Worm (Caenorhabditis elegans): ENCODE data around the gene Y38E10A.17.

Gene Y38E10A.17

ce11 chrII:12606108-12606507, 28.5 kb downstream of the Y38E10A.17 start:
- no peak for TF ChIP-seq ztf-4 (tag; optimal IDR thresholded peaks at IDR 0.05)
- no peak for TF ChIP-seq unc-55 (GFP tag; optimal IDR thresholded peaks at IDR 0.05)
- no peak for TF ChIP-seq fos-1 (tag; optimal IDR thresholded peaks at IDR 0.05)
- TF ChIP-seq C34F6.9 (tag; optimal IDR thresholded peaks at IDR 0.05), result no peak
- TF ChIP-seq elt-1 (tag; optimal IDR thresholded peaks at IDR 0.05), result no peak
- no peak for TF ChIP-seq lsy-2 (tag; optimal IDR thresholded peaks at IDR 0.05)
- TF ChIP-seq elt-3 (tag; optimal IDR thresholded peaks at IDR 0.05), result no peak
- no peak for TF ChIP-seq nhr-10 (tag; optimal IDR thresholded peaks at IDR 0.05)
- no peak for TF ChIP-seq sem-4 (tag; optimal IDR thresholded peaks at IDR 0.05)
- TF ChIP-seq mab-5 (tag; optimal IDR thresholded peaks at IDR 0.05), result no peak
- no peak for TF ChIP-seq F13H6.1 (tag; optimal IDR thresholded peaks at IDR 0.05)
- no peak for TF ChIP-seq nhr-129 (tag; optimal IDR thresholded peaks at IDR 0.05)
- TF ChIP-seq nhr-23 (tag; optimal IDR thresholded peaks at IDR 0.05), result no peak
- TF ChIP-seq blmp-1 (tag; optimal IDR thresholded peaks at IDR 0.05; ENCODE audit: insufficient read depth), result no peak

- TF ChIP-seq fos-1 (tag; optimal IDR thresholded peaks at IDR 0.05) (peak; percentile 14), ZK546.5 (tag; optimal IDR thresholded peaks at IDR 0.05) (no peak), C34F6.9 (tag; optimal IDR thresholded peaks at IDR 0.05) (peak; percentile 47), nhr-129 (tag; optimal IDR thresholded peaks at IDR 0.05) (peak; percentile 46), unc-55 (GFP tag; optimal IDR thresholded peaks at IDR 0.05) (peak; percentile 74), lin-13 (GFP tag; optimal IDR thresholded peaks at IDR 0.05) (no peak), gmeb-1 (tag; optimal IDR thresholded peaks at IDR 0.05) (peak; percentile 11), unc-62 (GFP tag; optimal IDR thresholded peaks at IDR 0.05) (no peak), blmp-1 (tag; optimal IDR thresholded peaks at IDR 0.05; ENCODE audit: insufficient read depth) (no peak)
Measured at ce11 chrII:12603667-12604621, 30.7 kb downstream of the Y38E10A.17 start, which contains the start of the genes ceh-100 and lips-15. ceh-100 (minus strand) TSS chrII:12603680. lips-15 (plus strand) TSS chrII:12604386.
